Worm (Caenorhabditis elegans) whole organism, L1 larva: ENCODE measurements around the gene Y66A7A.4.
A peak's percentile ranks its signal among the peaks of the same experiment; 100 is the strongest.

Source experiments
- ama-1 ChIP-seq: fragments of 150-350 bp; optimal IDR thresholded peaks from 2 replicates; lab custom pipeline; 2014
- blmp-1 ChIP-seq: fragments of 150-350 bp; optimal IDR thresholded peaks from 2 replicates; lab custom pipeline; 2014; ENCODE audit warnings: missing biosample characterization, missing genetic modification characterization
- ces-1 ChIP-seq: fragments of 150-350 bp; optimal IDR thresholded peaks from 2 replicates; lab custom pipeline; 2014; ENCODE audit warnings: missing biosample characterization, missing genetic modification reagents, missing genetic modification characterization
- efl-1 ChIP-seq, 4 experiments: fragments of 150-350 bp; optimal IDR thresholded peaks in 3 of 4; peaks in 1 of 4; 1 replicate in 1 of 4; 2 replicates in 3 of 4; lab custom pipeline; 2014; ENCODE audit warnings: missing biosample characterization in 2 of 4, missing genetic modification characterization in 2 of 4, missing genetic modification reagents in 2 of 4
- elt-3 ChIP-seq, 6 experiments: fragments of 150-350 bp in 1 of 6; sonication (generic microtip); optimal IDR thresholded peaks; 2 replicates each; lab custom pipeline; 2017 to 2018; ENCODE audit warnings: missing biosample characterization in 6 of 6, missing genetic modification characterization in 6 of 6, inconsistent platforms in 1 of 6
- irx-1 ChIP-seq: sonication (generic microtip); optimal IDR thresholded peaks from 2 replicates; lab custom pipeline; 2016; ENCODE audit warnings: missing genetic modification characterization, missing compliant biosample characterization
- mab-9 ChIP-seq: fragments of 200-800 bp; sonication (Bioruptor generic); IDR thresholded peaks from 2 replicates; pipeline ENCODE4 v1.3.6; 2022; ENCODE audit warnings: missing genetic modification reagents, missing genetic modification characterization, missing compliant biosample characterization
- mdl-1 ChIP-seq, 2 experiments: fragments of 150-350 bp; optimal IDR thresholded peaks; 2 replicates each; lab custom pipeline; 2014 to 2017; ENCODE audit warnings: missing biosample characterization in 2 of 2, missing genetic modification characterization in 2 of 2, inconsistent platforms in 1 of 2
- nhr-12 ChIP-seq: sonication (generic microtip); optimal IDR thresholded peaks from 2 replicates; lab custom pipeline; 2017; ENCODE audit warnings: missing biosample characterization, missing genetic modification characterization
- nhr-90 ChIP-seq: sonication (generic microtip); optimal IDR thresholded peaks from 2 replicates; lab custom pipeline; 2016; ENCODE audit warnings: mild to moderate bottlenecking, missing genetic modification characterization, missing compliant biosample characterization; ENCODE audit not compliant: poor library complexity
- snpc-4 ChIP-seq: fragments of 150-350 bp; optimal IDR thresholded peaks from 2 replicates; lab custom pipeline; 2014; ENCODE audit warnings: missing biosample characterization, missing genetic modification characterization
- zag-1 ChIP-seq: fragments of 150-350 bp; optimal IDR thresholded peaks from 2 replicates; lab custom pipeline; 2014; ENCODE audit warnings: missing biosample characterization, missing genetic modification characterization
- ztf-4 ChIP-seq: fragments of 150-350 bp; optimal IDR thresholded peaks from 2 replicates; lab custom pipeline; 2014; ENCODE audit warnings: missing biosample characterization, missing genetic modification characterization

DNA sequence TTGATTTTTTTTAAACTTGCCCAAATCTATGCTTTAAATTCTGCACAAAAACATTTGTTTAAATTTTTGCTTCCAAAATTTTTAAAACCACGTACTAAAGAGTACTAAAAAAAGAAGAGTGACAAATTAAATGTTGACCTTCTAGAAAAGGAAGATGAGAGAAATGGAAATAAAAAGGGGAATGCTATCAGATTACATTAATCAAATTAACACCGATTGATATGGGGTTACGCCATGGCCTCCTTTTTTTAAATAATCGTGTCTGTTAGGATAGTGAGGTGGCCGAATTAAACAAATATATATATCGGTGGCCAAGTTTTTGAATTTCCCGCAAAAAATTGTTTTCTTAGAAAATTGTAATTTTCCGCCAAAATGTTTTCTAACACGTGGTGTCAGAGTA is 20.0 kb downstream of the Y66A7A.4 start:
- TF ChIP-seq nhr-90 (no peak), elt-3 (tag; optimal IDR thresholded peaks at IDR 0.05; lab: Kevin White, UChicago) (peak in 1 of 6 experiments; percentile 77), ces-1 (GFP tag; lab: Kevin White, UChicago) (no peak), ama-1 (no peak), irx-1 (tag; lab: Kevin White, UChicago) (no peak), snpc-4 (tag; lab: Kevin White, UChicago) (no peak), mdl-1 (tag; optimal IDR thresholded peaks at IDR 0.05; lab: Kevin White, UChicago) (no peak), zag-1 (tag; lab: Kevin White, UChicago) (no peak), efl-1 (optimal IDR thresholded peaks at IDR 0.05; lab: Kevin White, UChicago) (no peak), efl-1 (GFP tag; optimal IDR thresholded peaks at IDR 0.05 in 1 of 2; lab: Kevin White, UChicago) (no peak), mab-9 (GFP tag; lab: Robert Waterston, UW) (no peak), nhr-12 (tag; lab: Kevin White, UChicago) (no peak), blmp-1 (tag; lab: Kevin White, UChicago) (peak; percentile 25), ztf-4 (tag; lab: Kevin White, UChicago) (no peak)
